Fruit fly (Drosophila melanogaster) whole organism, prepupa: ENCODE data around the gene CG4872.

Experiments
- Blimp-1 ChIP-seq: fragments of 200-800 bp; sonication (Bioruptor generic); optimal IDR thresholded peaks from 3 replicates; lab custom pipeline; 2017; ENCODE audit warnings: missing biosample characterization, missing genetic modification characterization, mild to moderate bottlenecking, moderate library complexity, missing genetic modification reagents
- CG11902 ChIP-seq: fragments of 200-800 bp; sonication (Bioruptor generic); optimal IDR thresholded peaks from 3 replicates; lab custom pipeline; 2016; ENCODE audit warnings: missing biosample characterization, missing genetic modification characterization
- CG34406 ChIP-seq: fragments of 200-800 bp; sonication (Bioruptor generic); optimal IDR thresholded peaks from 3 replicates; lab custom pipeline; 2016; ENCODE audit warnings: missing biosample characterization, missing genetic modification characterization
- CG6792 ChIP-seq: fragments of 200-800 bp; sonication (Bioruptor generic); optimal IDR thresholded peaks from 3 replicates; lab custom pipeline; 2016; ENCODE audit warnings: missing biosample characterization, missing genetic modification characterization
- CG8632 ChIP-seq: fragments of 200-800 bp; sonication (Bioruptor generic); optimal IDR thresholded peaks from 3 replicates; lab custom pipeline; 2016; ENCODE audit warnings: missing biosample characterization, missing genetic modification characterization
- Gug ChIP-seq: fragments of 200-800 bp; sonication (Bioruptor generic); IDR thresholded peaks from 2 replicates; pipeline ENCODE4 v1.3.6; 2022; ENCODE audit warnings: missing biosample characterization, missing genetic modification characterization
- Hr39 ChIP-seq: fragments of 200-800 bp; sonication (Bioruptor generic); optimal IDR thresholded peaks from 2 replicates; lab custom pipeline; 2016; ENCODE audit warnings: missing biosample characterization, missing genetic modification characterization
- dsx ChIP-seq: fragments of 200-800 bp; optimal IDR thresholded peaks from 3 replicates; lab custom pipeline; 2019; ENCODE audit warnings: missing biosample characterization, mild to moderate bottlenecking, missing genetic modification characterization, moderate library complexity; ENCODE audit not compliant: poor library complexity, severe bottlenecking
- net ChIP-seq: fragments of 200-800 bp; sonication (Bioruptor generic); optimal IDR thresholded peaks from 3 replicates; lab custom pipeline; 2016; ENCODE audit warnings: missing biosample characterization, missing genetic modification characterization
- spab ChIP-seq: fragments of 200-800 bp; sonication (Bioruptor generic); optimal IDR thresholded peaks from 2 replicates; lab custom pipeline; 2017; ENCODE audit warnings: missing biosample characterization, mild to moderate bottlenecking, missing genetic modification characterization, missing genetic modification reagents

DNA sequence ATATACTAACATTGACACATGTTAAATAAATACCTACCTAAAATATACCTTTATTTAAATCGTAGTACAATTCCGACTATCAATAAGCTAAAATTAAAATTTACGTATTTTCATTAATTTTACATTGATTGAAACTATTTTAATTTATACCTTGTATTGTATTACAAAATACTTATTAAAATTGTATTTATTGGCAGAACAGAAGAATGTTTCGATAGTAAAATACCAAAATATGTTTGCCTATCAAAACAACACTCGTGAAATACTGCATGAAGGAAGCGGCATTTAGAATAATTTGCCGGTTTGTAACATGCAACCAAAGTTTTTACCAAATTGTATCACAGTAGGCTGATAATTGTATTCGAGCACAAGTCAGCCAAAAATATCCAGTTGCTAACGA, 5.4 kb downstream of the CG4872 start, which contains the start of the genes DENR and CG4880:
- no peak for TF ChIP-seq Gug (GFP tag; lab: Robert Waterston, UW)
- TF ChIP-seq Hr39: no peak
- TF ChIP-seq Blimp-1 (GFP tag; lab: Kevin White, UChicago): no peak
- no peak for TF ChIP-seq CG6792 (GFP tag; lab: Kevin White, UChicago)
- TF ChIP-seq net (GFP tag; lab: Kevin White, UChicago): no peak
- no peak for TF ChIP-seq CG8632 (GFP tag; lab: Kevin White, UChicago)
- no peak for TF ChIP-seq CG11902 (GFP tag; lab: Kevin White, UChicago)
- no peak for TF ChIP-seq dsx
- no peak for TF ChIP-seq spab (GFP tag; lab: Kevin White, UChicago)
- no peak for TF ChIP-seq CG34406
